Fruit fly (Drosophila melanogaster): Measurements from ENCODE around the gene CG13305.

CG13305 gene

dm6 chr3L:8688694-8689291 is 42.2 kb upstream of the CG13305 start:
- TF ChIP-seq ovo (GFP tag; optimal IDR thresholded peaks at IDR 0.05): no peak
- peak; percentile 12 for TF ChIP-seq bab1 (GFP tag; optimal IDR thresholded peaks at IDR 0.05)

- TF ChIP-seq CG33017 (tag; optimal IDR thresholded peaks at IDR 0.05) (no peak), CG1620 (GFP tag; optimal IDR thresholded peaks at IDR 0.05) (no peak), CG14711 (tag; optimal IDR thresholded peaks at IDR 0.05) (no peak), tj (GFP tag; optimal IDR thresholded peaks at IDR 0.05) (no peak), cnc (optimal IDR thresholded peaks at IDR 0.05) (no peak), pad (GFP tag; optimal IDR thresholded peaks at IDR 0.05) (no peak), CG5204 (GFP tag; optimal IDR thresholded peaks at IDR 0.05) (no peak), CG12768 (GFP tag; optimal IDR thresholded peaks at IDR 0.05) (no peak), cic (GFP tag; optimal IDR thresholded peaks at IDR 0.05) (no peak)
Measured at dm6 chr3L:8686646-8687045, 40.0 kb upstream of the CG13305 start.

- peak; percentile 67 for TF ChIP-seq tj (GFP tag; optimal IDR thresholded peaks at IDR 0.05)
- no peak for TF ChIP-seq CG5204 (GFP tag; optimal IDR thresholded peaks at IDR 0.05)
- peak; percentile 65 for TF ChIP-seq ovo (GFP tag; optimal IDR thresholded peaks at IDR 0.05)
- TF ChIP-seq Crg-1 (GFP tag; optimal IDR thresholded peaks at IDR 0.05): no peak
Measured at dm6 chr3L:8684419-8685081, 37.9 kb upstream of the CG13305 start.

- TF ChIP-seq Mnt (GFP tag; optimal IDR thresholded peaks at IDR 0.05): no peak
- TF ChIP-seq Crg-1 (GFP tag; optimal IDR thresholded peaks at IDR 0.05): no peak
- no peak for TF ChIP-seq tj (GFP tag; optimal IDR thresholded peaks at IDR 0.05)
- TF ChIP-seq CG33017 (tag; optimal IDR thresholded peaks at IDR 0.05): no peak
Measured at dm6 chr3L:8683773-8684172, 37.2 kb upstream of the CG13305 start.

dm6 chr3L:8682551-8683375 is 36.1 kb upstream of the CG13305 start:
- peak; percentile 55 for TF ChIP-seq cic (GFP tag; optimal IDR thresholded peaks at IDR 0.05)
- TF ChIP-seq CG1620 (GFP tag; optimal IDR thresholded peaks at IDR 0.05): no peak
- TF ChIP-seq Crg-1 (GFP tag; optimal IDR thresholded peaks at IDR 0.05): peak; percentile 52
- TF ChIP-seq CG7101 (tag; optimal IDR thresholded peaks at IDR 0.05): peak; percentile 13
- no peak for TF ChIP-seq CG33017 (tag; optimal IDR thresholded peaks at IDR 0.05)
- TF ChIP-seq CG14711 (tag; optimal IDR thresholded peaks at IDR 0.05): peak; percentile 38
- peak; percentile 11 for TF ChIP-seq bab1 (GFP tag; optimal IDR thresholded peaks at IDR 0.05)
- TF ChIP-seq CG5204 (GFP tag; optimal IDR thresholded peaks at IDR 0.05): no peak
- TF ChIP-seq CG11617 (GFP tag; optimal IDR thresholded peaks at IDR 0.05): peak; percentile 27
- TF ChIP-seq kay (GFP tag; ENCODE audit: borderline replicate concordance): peak; percentile 76
- peak; percentile 7 for TF ChIP-seq Mnt (GFP tag; optimal IDR thresholded peaks at IDR 0.05)
- peak; percentile 81 for TF ChIP-seq tj (GFP tag; optimal IDR thresholded peaks at IDR 0.05)
- no peak for TF ChIP-seq cnc (optimal IDR thresholded peaks at IDR 0.05)
- TF ChIP-seq toe (GFP tag; optimal IDR thresholded peaks at IDR 0.05): no peak

- no peak for TF ChIP-seq tj (GFP tag; optimal IDR thresholded peaks at IDR 0.05)
- TF ChIP-seq CG14711 (tag; optimal IDR thresholded peaks at IDR 0.05): no peak
- TF ChIP-seq cic (GFP tag; optimal IDR thresholded peaks at IDR 0.05): no peak
- no peak for TF ChIP-seq Clk (GFP tag; optimal IDR thresholded peaks at IDR 0.05)
- TF ChIP-seq Hr96 (GFP tag; optimal IDR thresholded peaks at IDR 0.05): no peak
- no peak for TF ChIP-seq CG7101 (tag; optimal IDR thresholded peaks at IDR 0.05)
- TF ChIP-seq CG1620 (GFP tag; optimal IDR thresholded peaks at IDR 0.05): no peak
- no peak for TF ChIP-seq pad (GFP tag; optimal IDR thresholded peaks at IDR 0.05)
- no peak for TF ChIP-seq Mnt (GFP tag; optimal IDR thresholded peaks at IDR 0.05)
- TF ChIP-seq Crg-1 (GFP tag; optimal IDR thresholded peaks at IDR 0.05): no peak
- no peak for TF ChIP-seq cnc (optimal IDR thresholded peaks at IDR 0.05)
- no peak for TF ChIP-seq CG11617 (GFP tag; optimal IDR thresholded peaks at IDR 0.05)
- TF ChIP-seq CG33017 (tag; optimal IDR thresholded peaks at IDR 0.05): no peak
- TF ChIP-seq ovo (GFP tag; optimal IDR thresholded peaks at IDR 0.05): no peak
- TF ChIP-seq CG5204 (GFP tag; optimal IDR thresholded peaks at IDR 0.05): no peak
Measured at dm6 chr3L:8681896-8682550, 35.4 kb upstream of the CG13305 start.

- TF ChIP-seq CG33017 (tag; optimal IDR thresholded peaks at IDR 0.05): no peak
- no peak for TF ChIP-seq ovo (GFP tag; optimal IDR thresholded peaks at IDR 0.05)
- TF ChIP-seq cnc (optimal IDR thresholded peaks at IDR 0.05): no peak
- no peak for TF ChIP-seq CG5204 (GFP tag; optimal IDR thresholded peaks at IDR 0.05)
- TF ChIP-seq Mnt (GFP tag; optimal IDR thresholded peaks at IDR 0.05): no peak
- no peak for TF ChIP-seq CG12768 (GFP tag; optimal IDR thresholded peaks at IDR 0.05)
- TF ChIP-seq CG7045 (GFP tag; optimal IDR thresholded peaks at IDR 0.05): no peak
- no peak for TF ChIP-seq pad (GFP tag; optimal IDR thresholded peaks at IDR 0.05)
- no peak for TF ChIP-seq Crg-1 (GFP tag; optimal IDR thresholded peaks at IDR 0.05)
- no peak for TF ChIP-seq toe (GFP tag; optimal IDR thresholded peaks at IDR 0.05)
- no peak for TF ChIP-seq Hr96 (GFP tag; optimal IDR thresholded peaks at IDR 0.05)
- TF ChIP-seq tj (GFP tag; optimal IDR thresholded peaks at IDR 0.05): peak; percentile 26
- TF ChIP-seq CG14711 (tag; optimal IDR thresholded peaks at IDR 0.05): no peak
- peak; percentile 43 for TF ChIP-seq bab1 (GFP tag; optimal IDR thresholded peaks at IDR 0.05)
- no peak for TF ChIP-seq CG1620 (GFP tag; optimal IDR thresholded peaks at IDR 0.05)
- no peak for TF ChIP-seq CG7101 (tag; optimal IDR thresholded peaks at IDR 0.05)
- TF ChIP-seq Clk (GFP tag; optimal IDR thresholded peaks at IDR 0.05): no peak
- TF ChIP-seq CG11617 (GFP tag; optimal IDR thresholded peaks at IDR 0.05): no peak
Measured at dm6 chr3L:8681271-8681670, 34.6 kb upstream of the CG13305 start.
